Worm (Caenorhabditis elegans) whole organism, L3 larva: ENCODE data around the gene T27E9.2.

Experiments used
- nhr-11 ChIP-seq: fragments of 150-350 bp; optimal IDR thresholded peaks from 2 replicates; lab custom pipeline; 2014; ENCODE audit warnings: missing biosample characterization, missing genetic modification characterization
- nhr-23 ChIP-seq: fragments of 150-350 bp; optimal IDR thresholded peaks from 2 replicates; lab custom pipeline; 2014; ENCODE audit warnings: missing biosample characterization, missing genetic modification reagents, missing genetic modification characterization
- pqm-1 ChIP-seq: fragments of 150-350 bp; optimal IDR thresholded peaks from 2 replicates; lab custom pipeline; 2017; ENCODE audit warnings: missing biosample characterization, missing genetic modification characterization, inconsistent platforms
- zag-1 ChIP-seq: fragments of 150-350 bp; optimal IDR thresholded peaks from 2 replicates; lab custom pipeline; 2014; ENCODE audit warnings: missing biosample characterization, missing genetic modification characterization

DNA sequence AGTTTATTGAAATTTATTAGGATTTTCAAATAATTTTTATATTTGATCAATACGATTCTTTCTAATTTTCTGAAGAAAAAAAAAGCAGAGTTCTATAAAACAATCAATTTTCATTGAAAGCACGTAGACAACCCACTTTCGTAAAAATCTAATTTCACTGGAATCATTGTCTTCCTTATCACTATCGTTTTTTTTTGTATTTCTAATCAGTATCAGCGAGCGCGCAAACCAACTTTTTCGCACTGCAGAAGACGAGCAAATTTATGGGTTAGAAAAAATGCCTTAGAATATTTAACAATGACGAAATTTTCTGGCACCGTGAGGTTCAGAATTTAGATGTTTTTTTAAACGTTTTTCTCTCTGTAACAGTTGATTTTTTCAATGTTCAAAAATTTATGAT lies 9.6 kb downstream of the T27E9.2 start:
- TF ChIP-seq nhr-11 (tag; lab: Kevin White, UChicago): no peak
- TF ChIP-seq nhr-23 (tag; lab: Kevin White, UChicago): no peak
- no peak for TF ChIP-seq pqm-1 (tag; lab: Kevin White, UChicago)
- TF ChIP-seq zag-1 (tag; lab: Kevin White, UChicago): no peak
